Fruit fly (Drosophila melanogaster) whole organism, adult: ENCODE results near the gene Akr1B.
A peak's percentile ranks its signal among the peaks of the same experiment; 100 is the strongest.

Source experiments
- CG11617 ChIP-seq: fragments of 200-800 bp; sonication (Bioruptor generic); optimal IDR thresholded peaks from 2 replicates; lab custom pipeline; 2017; ENCODE audit warnings: mild to moderate bottlenecking, missing biosample characterization, missing genetic modification reagents, missing genetic modification characterization
- CG12768 ChIP-seq: fragments of 200-800 bp; sonication (Bioruptor generic); optimal IDR thresholded peaks from 2 replicates; lab custom pipeline; 2017; ENCODE audit warnings: missing biosample characterization, missing genetic modification characterization, mild to moderate bottlenecking, moderate library complexity, missing genetic modification reagents
- CG14711 ChIP-seq: fragments of 200-800 bp; sonication (Bioruptor generic); optimal IDR thresholded peaks from 2 replicates; lab custom pipeline; 2018; ENCODE audit warnings: missing biosample characterization, mild to moderate bottlenecking, missing genetic modification characterization, moderate library complexity
- CG1620 ChIP-seq: fragments of 200-800 bp; sonication (Bioruptor generic); optimal IDR thresholded peaks from 2 replicates; lab custom pipeline; 2016; ENCODE audit warnings: missing biosample characterization, missing genetic modification characterization
- CG33017 ChIP-seq: fragments of 200-800 bp; sonication (Bioruptor generic); optimal IDR thresholded peaks from 2 replicates; lab custom pipeline; 2018; ENCODE audit warnings: missing biosample characterization, mild to moderate bottlenecking, missing genetic modification characterization, moderate library complexity
- CG5204 ChIP-seq: fragments of 200-800 bp; sonication (Bioruptor generic); optimal IDR thresholded peaks from 2 replicates; lab custom pipeline; 2016; ENCODE audit warnings: missing biosample characterization, missing genetic modification characterization
- CG7045 ChIP-seq: fragments of 200-800 bp; sonication (Bioruptor generic); optimal IDR thresholded peaks from 2 replicates; lab custom pipeline; 2017; ENCODE audit warnings: missing biosample characterization, mild to moderate bottlenecking, missing genetic modification characterization
- CG7101 ChIP-seq: fragments of 200-800 bp; sonication (Bioruptor generic); optimal IDR thresholded peaks from 2 replicates; lab custom pipeline; 2018; ENCODE audit warnings: missing biosample characterization, mild to moderate bottlenecking, missing genetic modification characterization, moderate library complexity
- Clk ChIP-seq: fragments of 200-800 bp; sonication (Bioruptor generic); optimal IDR thresholded peaks from 2 replicates; lab custom pipeline; 2017; ENCODE audit warnings: missing biosample characterization, missing genetic modification characterization
- Crg-1 ChIP-seq: fragments of 200-800 bp; sonication (Bioruptor generic); optimal IDR thresholded peaks from 2 replicates; lab custom pipeline; 2016; ENCODE audit warnings: missing biosample characterization, missing genetic modification characterization
- Hr96 ChIP-seq: fragments of 200-800 bp; sonication (Bioruptor generic); optimal IDR thresholded peaks from 2 replicates; lab custom pipeline; 2016; ENCODE audit warnings: missing biosample characterization, missing genetic modification characterization
- Mnt ChIP-seq: fragments of 200-800 bp; sonication (Bioruptor generic); optimal IDR thresholded peaks from 2 replicates; lab custom pipeline; 2016; ENCODE audit warnings: missing biosample characterization, mild to moderate bottlenecking, missing genetic modification characterization
- bab1 ChIP-seq: fragments of 200-800 bp; sonication (Bioruptor generic); optimal IDR thresholded peaks from 3 replicates; lab custom pipeline; 2019; ENCODE audit warnings: missing biosample characterization, mild to moderate bottlenecking, missing genetic modification characterization, moderate library complexity
- cic ChIP-seq: fragments of 200-800 bp; sonication (Bioruptor generic); optimal IDR thresholded peaks from 2 replicates; lab custom pipeline; 2017; ENCODE audit warnings: missing biosample characterization, mild to moderate bottlenecking, missing genetic modification characterization, moderate library complexity
- cnc ChIP-seq, 2 experiments: fragments of >200 bp; optimal IDR thresholded peaks; 2 replicates each; lab custom pipeline; 2017
- kay ChIP-seq: fragments of 200-800 bp; sonication (Bioruptor generic); peaks from one replicate; lab custom pipeline; 2016; ENCODE audit warnings: missing biosample characterization, missing genetic modification characterization, borderline replicate concordance
- ovo ChIP-seq: fragments of 200-800 bp; sonication (Bioruptor generic); optimal IDR thresholded peaks from 2 replicates; lab custom pipeline; 2016; ENCODE audit warnings: missing biosample characterization, missing genetic modification characterization
- pad ChIP-seq: fragments of 200-800 bp; sonication (Bioruptor generic); optimal IDR thresholded peaks from 3 replicates; lab custom pipeline; 2017; ENCODE audit warnings: missing biosample characterization, missing genetic modification characterization, mild to moderate bottlenecking, moderate library complexity, missing genetic modification reagents
- tj ChIP-seq: fragments of 200-800 bp; sonication (Bioruptor generic); optimal IDR thresholded peaks from 3 replicates; lab custom pipeline; 2017; ENCODE audit warnings: missing biosample characterization, mild to moderate bottlenecking, missing genetic modification characterization, moderate library complexity
- toe ChIP-seq: fragments of 200-800 bp; sonication (Bioruptor generic); optimal IDR thresholded peaks from 2 replicates; lab custom pipeline; 2016; ENCODE audit warnings: missing biosample characterization, missing genetic modification characterization

Gene Akr1B

DNA sequence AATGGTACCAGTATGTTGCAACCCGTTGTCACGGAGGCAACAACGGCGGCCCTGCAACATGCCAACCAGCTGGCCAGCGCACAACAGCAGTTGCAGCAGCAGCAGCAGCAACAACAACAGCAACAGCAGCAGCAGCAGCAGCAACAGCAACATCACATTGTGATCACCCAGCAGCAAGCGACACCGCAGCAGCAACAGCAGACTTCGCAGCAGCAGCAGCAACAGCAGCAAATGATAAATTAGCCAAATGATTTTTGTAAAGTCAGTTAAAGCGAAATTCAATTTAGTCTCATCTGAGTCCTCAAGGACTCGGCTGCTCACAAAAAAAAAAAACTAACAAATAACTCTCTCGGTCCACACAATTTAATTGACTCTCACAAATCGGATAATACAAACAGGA lies 20.0 kb downstream of the Akr1B start:
- TF ChIP-seq bab1 (GFP tag; lab: Kevin White, UChicago) (no peak), CG11617 (no peak), CG7045 (GFP tag; lab: Kevin White, UChicago) (no peak), tj (no peak), CG7101 (tag; lab: Kevin White, UChicago) (no peak), CG5204 (GFP tag; lab: Kevin White, UChicago) (no peak), CG12768 (GFP tag; lab: Kevin White, UChicago) (no peak), Crg-1 (GFP tag; lab: Kevin White, UChicago) (no peak), CG14711 (tag; lab: Kevin White, UChicago) (no peak), cnc (optimal IDR thresholded peaks at IDR 0.05; lab: Kevin White, UChicago) (no peak), CG1620 (GFP tag; lab: Kevin White, UChicago) (no peak), pad (GFP tag; lab: Kevin White, UChicago) (no peak), ovo (GFP tag; lab: Kevin White, UChicago) (no peak), cic (GFP tag; lab: Kevin White, UChicago) (no peak), Mnt (GFP tag; lab: Kevin White, UChicago) (no peak), CG33017 (no peak)

- TF ChIP-seq CG7101 (tag; lab: Kevin White, UChicago) (no peak), tj (no peak), pad (GFP tag; lab: Kevin White, UChicago) (no peak), CG11617 (no peak), Mnt (GFP tag; lab: Kevin White, UChicago) (no peak), cnc (optimal IDR thresholded peaks at IDR 0.05; lab: Kevin White, UChicago) (no peak), CG12768 (GFP tag; lab: Kevin White, UChicago) (no peak), CG1620 (GFP tag; lab: Kevin White, UChicago) (no peak)
These were observed 22.1 kb downstream of the Akr1B start for dm6 chr3L:11602040-11602439.

- TF ChIP-seq cnc (optimal IDR thresholded peaks at IDR 0.05; lab: Kevin White, UChicago) (no peak), Mnt (GFP tag; lab: Kevin White, UChicago) (peak; percentile 6)
These were observed 23.0 kb downstream of the Akr1B start for dm6 chr3L:11601133-11601532.

DNA sequence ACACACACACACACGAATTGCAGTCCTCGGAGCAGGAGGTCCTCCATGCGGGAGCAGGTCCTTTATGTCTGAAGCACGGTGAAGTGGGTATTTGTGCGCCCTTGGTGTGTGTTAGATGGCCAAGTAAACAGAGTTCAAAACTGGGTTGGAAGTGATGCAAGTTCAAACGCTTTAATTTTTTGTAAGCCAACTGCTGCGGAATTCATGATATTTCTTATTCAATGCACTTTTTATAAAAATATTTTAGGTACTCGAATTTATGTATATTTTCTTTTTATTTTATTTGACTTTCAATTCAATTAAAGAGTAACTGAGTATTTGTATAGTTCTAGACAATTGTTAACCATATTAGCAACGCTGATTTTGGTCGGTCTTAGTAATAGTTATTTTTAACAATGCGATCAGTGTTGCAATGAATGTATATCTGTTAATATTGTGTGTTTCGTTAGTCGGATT lies 24.2 kb downstream of the Akr1B start, which contains the start of the genes CG14137 and CG46394:
CG14137 (minus strand) TSS at position 101 of the 456 bp plus-strand sequence.
CG46394 (plus strand) TSS at position 406 of the 456 bp plus-strand sequence.
- no peak for TF ChIP-seq Crg-1 (GFP tag; lab: Kevin White, UChicago)
- no peak for TF ChIP-seq toe (GFP tag; lab: Kevin White, UChicago)
- TF ChIP-seq ovo (GFP tag; lab: Kevin White, UChicago): no peak
- TF ChIP-seq kay: no peak
- TF ChIP-seq cic (GFP tag; lab: Kevin White, UChicago): no peak
- TF ChIP-seq CG5204 (GFP tag; lab: Kevin White, UChicago): no peak
- TF ChIP-seq CG11617: no peak
- no peak for TF ChIP-seq cnc (optimal IDR thresholded peaks at IDR 0.05; lab: Kevin White, UChicago)
- TF ChIP-seq CG7101 (tag; lab: Kevin White, UChicago): no peak
- no peak for TF ChIP-seq Hr96
- no peak for TF ChIP-seq CG14711 (tag; lab: Kevin White, UChicago)
- no peak for TF ChIP-seq CG7045 (GFP tag; lab: Kevin White, UChicago)
- no peak for TF ChIP-seq tj
- TF ChIP-seq CG33017: no peak
- no peak for TF ChIP-seq Clk
- no peak for TF ChIP-seq CG12768 (GFP tag; lab: Kevin White, UChicago)
- TF ChIP-seq CG1620 (GFP tag; lab: Kevin White, UChicago): no peak
- no peak for TF ChIP-seq bab1 (GFP tag; lab: Kevin White, UChicago)
- no peak for TF ChIP-seq Mnt (GFP tag; lab: Kevin White, UChicago)
- no peak for TF ChIP-seq pad (GFP tag; lab: Kevin White, UChicago)

dm6 chr3L:11599255-11599654 lies 24.9 kb downstream of the Akr1B start:
- TF ChIP-seq CG33017 (peak; percentile 48), cic (GFP tag; lab: Kevin White, UChicago) (no peak), Crg-1 (GFP tag; lab: Kevin White, UChicago) (no peak), Mnt (GFP tag; lab: Kevin White, UChicago) (no peak), CG7045 (GFP tag; lab: Kevin White, UChicago) (peak; percentile 64), Hr96 (no peak), CG1620 (GFP tag; lab: Kevin White, UChicago) (no peak), Clk (no peak), cnc (optimal IDR thresholded peaks at IDR 0.05; lab: Kevin White, UChicago) (no peak), CG14711 (tag; lab: Kevin White, UChicago) (no peak), ovo (GFP tag; lab: Kevin White, UChicago) (no peak), CG7101 (tag; lab: Kevin White, UChicago) (peak; percentile 0), bab1 (GFP tag; lab: Kevin White, UChicago) (no peak), pad (GFP tag; lab: Kevin White, UChicago) (no peak), CG12768 (GFP tag; lab: Kevin White, UChicago) (no peak), CG5204 (GFP tag; lab: Kevin White, UChicago) (peak; percentile 14), tj (peak; percentile 5), kay (no peak), CG11617 (peak; percentile 33), toe (GFP tag; lab: Kevin White, UChicago) (no peak)

dm6 chr3L:11596585-11597252 lies 27.5 kb downstream of the Akr1B start, which contains the start of gene CG7368:
Gene CG7368 (plus strand): TSS chr3L:11597202.
- TF ChIP-seq CG33017 (no peak), Hr96 (no peak), cnc (optimal IDR thresholded peaks at IDR 0.05; lab: Kevin White, UChicago) (no peak), Mnt (GFP tag; lab: Kevin White, UChicago) (no peak), Crg-1 (GFP tag; lab: Kevin White, UChicago) (no peak), CG5204 (GFP tag; lab: Kevin White, UChicago) (no peak), CG7045 (GFP tag; lab: Kevin White, UChicago) (no peak), CG12768 (GFP tag; lab: Kevin White, UChicago) (no peak), ovo (GFP tag; lab: Kevin White, UChicago) (no peak), CG14711 (tag; lab: Kevin White, UChicago) (no peak)
